Fruit fly (Drosophila melanogaster) whole organism, embryonic: Measurements from ENCODE around the gene E2f2.
A peak's percentile ranks its signal among the peaks of the same experiment; 100 is the strongest.

Experiments used
- Ada2b ChIP-seq: fragments of 200-800 bp; sonication (Bioruptor generic); IDR thresholded peaks from 2 replicates; pipeline ENCODE4 v1.3.6; 2022; ENCODE audit warnings: missing biosample characterization, missing genetic modification characterization
- B-H1 ChIP-seq: fragments of 200-800 bp; sonication (Bioruptor generic); IDR thresholded peaks from 3 replicates; pipeline ENCODE4 v1.3.6; 2022; ENCODE audit warnings: missing biosample characterization, missing genetic modification characterization
- C15 ChIP-seq: fragments of 200-800 bp; sonication (Bioruptor generic); IDR thresholded peaks from 3 replicates; pipeline ENCODE4 v1.3.6; 2022; ENCODE audit warnings: missing biosample characterization, missing genetic modification characterization
- CG10209 ChIP-seq: fragments of 200-800 bp; sonication (Bioruptor generic); optimal IDR thresholded peaks from 3 replicates; lab custom pipeline; 2017; ENCODE audit warnings: missing biosample characterization, mild to moderate bottlenecking, missing genetic modification characterization, missing genetic modification reagents
- CG11504 ChIP-seq: fragments of 200-800 bp; sonication (Bioruptor generic); optimal IDR thresholded peaks from 3 replicates; lab custom pipeline; 2019; ENCODE audit warnings: missing biosample characterization, mild to moderate bottlenecking, missing genetic modification characterization, moderate library complexity
- CG12155 ChIP-seq: fragments of 200-800 bp; sonication (Bioruptor generic); optimal IDR thresholded peaks from 3 replicates; lab custom pipeline; 2016; ENCODE audit warnings: missing biosample characterization, missing genetic modification characterization
- CG14050 ChIP-seq: fragments of 200-800 bp; sonication (Bioruptor generic); IDR thresholded peaks from 3 replicates; pipeline ENCODE4 v1.3.6; 2022; ENCODE audit warnings: missing biosample characterization, missing genetic modification characterization
- CG15269 ChIP-seq: fragments of 200-800 bp; sonication (Bioruptor generic); optimal IDR thresholded peaks from 2 replicates; lab custom pipeline; 2018; ENCODE audit warnings: missing biosample characterization, mild to moderate bottlenecking, missing genetic modification characterization, moderate library complexity
- CG16815 ChIP-seq: fragments of 200-800 bp; sonication (Bioruptor generic); optimal IDR thresholded peaks from 3 replicates; lab custom pipeline; 2017; ENCODE audit warnings: missing biosample characterization, mild to moderate bottlenecking, missing genetic modification characterization
- CG1792 ChIP-seq: fragments of 200-800 bp; sonication (Bioruptor generic); optimal IDR thresholded peaks from 2 replicates; lab custom pipeline; 2016; ENCODE audit warnings: missing biosample characterization, missing genetic modification characterization
- CG31224 ChIP-seq: fragments of 200-800 bp; sonication (Bioruptor generic); IDR thresholded peaks from 2 replicates; pipeline ENCODE4 v1.3.6; 2022; ENCODE audit warnings: missing biosample characterization, missing genetic modification characterization
- CG31441 ChIP-seq: fragments of 200-800 bp; sonication (Bioruptor generic); IDR thresholded peaks from 2 replicates; pipeline ENCODE4 v1.3.6; 2022; ENCODE audit warnings: missing biosample characterization, missing genetic modification characterization
- CG32532 ChIP-seq: fragments of 200-800 bp; sonication (Bioruptor generic); IDR thresholded peaks from 2 replicates; pipeline ENCODE4 v1.3.6; 2022; ENCODE audit warnings: missing biosample characterization, missing genetic modification characterization
- CG3726 ChIP-seq: fragments of 200-800 bp; sonication (Bioruptor generic); IDR thresholded peaks from 3 replicates; pipeline ENCODE4, ENCODE4 v1.3.6; 2022; ENCODE audit warnings: missing biosample characterization, missing genetic modification characterization
- CG6254 ChIP-seq: fragments of 200-800 bp; sonication (Bioruptor generic); optimal IDR thresholded peaks from 3 replicates; lab custom pipeline; 2017; ENCODE audit warnings: mild to moderate bottlenecking, missing biosample characterization, missing genetic modification reagents, missing genetic modification characterization
- CG7372 ChIP-seq: fragments of 200-800 bp; sonication (Bioruptor generic); IDR thresholded peaks from 2 replicates; pipeline ENCODE4 v1.3.6; 2022; ENCODE audit warnings: missing biosample characterization, missing genetic modification characterization
- CG8478 ChIP-seq: fragments of >200 bp; optimal IDR thresholded peaks from 2 replicates; lab custom pipeline; 2018
- CkIIα-i1 ChIP-seq: fragments of 200-800 bp; sonication (Bioruptor generic); IDR thresholded peaks from 2 replicates; pipeline ENCODE4 v1.3.6; 2022; ENCODE audit warnings: missing biosample characterization, missing genetic modification characterization
- E2f2 ChIP-seq: fragments of 200-800 bp; sonication (Bioruptor generic); IDR thresholded peaks from 2 replicates; pipeline ENCODE4 v1.3.6; 2022; ENCODE audit warnings: missing biosample characterization, missing genetic modification characterization
- Ets97D ChIP-seq: fragments of 200-800 bp; sonication (Bioruptor generic); optimal IDR thresholded peaks from 3 replicates; lab custom pipeline; 2016; ENCODE audit warnings: missing biosample characterization, missing genetic modification characterization
- Fer1 ChIP-seq: fragments of 200-800 bp; sonication (Bioruptor generic); optimal IDR thresholded peaks from 2 replicates; lab custom pipeline; 2017; ENCODE audit warnings: missing biosample characterization, mild to moderate bottlenecking, missing genetic modification characterization
- Fer2 ChIP-seq: fragments of 200-800 bp; sonication (Bioruptor generic); optimal IDR thresholded peaks from 2 replicates; lab custom pipeline; 2018; ENCODE audit warnings: missing biosample characterization, mild to moderate bottlenecking, missing genetic modification characterization, moderate library complexity
- HLH54F ChIP-seq: fragments of 200-800 bp; sonication (Bioruptor generic); optimal IDR thresholded peaks from 3 replicates; lab custom pipeline; 2016; ENCODE audit warnings: missing biosample characterization, missing genetic modification characterization
- Hmr ChIP-seq: fragments of 200-800 bp; sonication (Bioruptor generic); optimal IDR thresholded peaks from 3 replicates; lab custom pipeline; 2017; ENCODE audit warnings: mild to moderate bottlenecking, missing biosample characterization, missing genetic modification reagents, missing genetic modification characterization
- MBD-R2 ChIP-seq: fragments of 200-800 bp; sonication (Bioruptor generic); IDR thresholded peaks from 2 replicates; pipeline ENCODE4 v1.3.6; 2022; ENCODE audit warnings: missing biosample characterization, missing genetic modification characterization
- NC2β ChIP-seq: fragments of 200-800 bp; sonication (Bioruptor generic); optimal IDR thresholded peaks from 2 replicates; lab custom pipeline; 2016; ENCODE audit warnings: missing biosample characterization, missing genetic modification characterization
- NFAT ChIP-seq: fragments of 200-800 bp; sonication (Bioruptor generic); IDR thresholded peaks from 2 replicates; pipeline ENCODE4 v1.3.6; 2022; ENCODE audit warnings: missing biosample characterization, missing genetic modification characterization
- Nf-YA ChIP-seq: fragments of 200-800 bp; sonication (Bioruptor generic); IDR thresholded peaks from 2 replicates; pipeline ENCODE4 v1.3.6; 2022; ENCODE audit warnings: missing biosample characterization, missing genetic modification characterization
- Oli ChIP-seq: fragments of 200-800 bp; sonication (Bioruptor generic); optimal IDR thresholded peaks from 2 replicates; lab custom pipeline; 2018; ENCODE audit warnings: missing biosample characterization, mild to moderate bottlenecking, missing genetic modification characterization, moderate library complexity
- Ptx1 ChIP-seq: fragments of 200-800 bp; sonication (Bioruptor generic); IDR thresholded peaks from 2 replicates; pipeline ENCODE4 v1.3.6; 2022; ENCODE audit warnings: missing biosample characterization, missing genetic modification characterization
- Sin3A ChIP-seq: fragments of >200 bp; optimal IDR thresholded peaks from 2 replicates; lab custom pipeline; 2018
- Sry-δ ChIP-seq: fragments of 200-800 bp; sonication (Bioruptor generic); optimal IDR thresholded peaks from 2 replicates; lab custom pipeline; 2016; ENCODE audit warnings: missing biosample characterization, missing genetic modification characterization
- Usf ChIP-seq: fragments of 200-800 bp; sonication (Bioruptor generic); optimal IDR thresholded peaks from 2 replicates; lab custom pipeline; 2017; ENCODE audit warnings: missing genotype, missing biosample characterization, missing genetic modification characterization
- amos ChIP-seq: fragments of 200-800 bp; sonication (Bioruptor generic); IDR thresholded peaks from 2 replicates; pipeline ENCODE4 v1.3.6; 2022; ENCODE audit warnings: missing biosample characterization, missing genetic modification characterization; ENCODE audit not compliant: partially characterized antibody
- ap ChIP-seq: fragments of 200-800 bp; sonication (Bioruptor generic); IDR thresholded peaks from 2 replicates; pipeline ENCODE4 v1.3.6; 2022; ENCODE audit warnings: missing biosample characterization, missing genetic modification characterization
- ara ChIP-seq: fragments of 200-800 bp; sonication (Bioruptor generic); IDR thresholded peaks from 2 replicates; pipeline ENCODE4 v1.3.6; 2022; ENCODE audit warnings: missing biosample characterization, missing genetic modification characterization
- crc ChIP-seq: fragments of 200-800 bp; sonication (Bioruptor generic); optimal IDR thresholded peaks from 2 replicates; lab custom pipeline; 2016; ENCODE audit warnings: missing biosample characterization, missing genetic modification characterization
- dmrt11E ChIP-seq: fragments of 200-800 bp; sonication (Bioruptor generic); optimal IDR thresholded peaks from 3 replicates; lab custom pipeline; 2018; ENCODE audit warnings: missing biosample characterization, mild to moderate bottlenecking, missing genetic modification characterization, moderate library complexity
- emc ChIP-seq: fragments of 200-800 bp; sonication (Bioruptor generic); optimal IDR thresholded peaks from 2 replicates; lab custom pipeline; 2016; ENCODE audit warnings: missing biosample characterization, missing genetic modification characterization
- eve ChIP-seq, 2 experiments: fragments of >200 bp; optimal IDR thresholded peaks; 2 replicates each; lab custom pipeline; 2017; ENCODE audit warnings: missing biosample characterization in 2 of 2, missing genetic modification characterization in 2 of 2
- fd102C ChIP-seq: fragments of 200-800 bp; sonication (Bioruptor generic); optimal IDR thresholded peaks from 2 replicates; lab custom pipeline; 2018; ENCODE audit warnings: missing biosample characterization, mild to moderate bottlenecking, missing genetic modification characterization, moderate library complexity
- h ChIP-seq: fragments of >200 bp; optimal IDR thresholded peaks from 2 replicates; lab custom pipeline; 2017
- jigr1 ChIP-seq: fragments of 200-800 bp; sonication (Bioruptor generic); IDR thresholded peaks from 3 replicates; pipeline ENCODE4 v1.3.6; 2022; ENCODE audit warnings: missing biosample characterization, missing genetic modification characterization
- nerfin-1 ChIP-seq: fragments of 200-800 bp; sonication (Bioruptor generic); optimal IDR thresholded peaks from 3 replicates; lab custom pipeline; 2019; ENCODE audit warnings: missing biosample characterization, mild to moderate bottlenecking, missing genetic modification characterization, moderate library complexity
- nom ChIP-seq: fragments of 200-800 bp; sonication (Bioruptor generic); optimal IDR thresholded peaks from 2 replicates; lab custom pipeline; 2017; ENCODE audit warnings: missing biosample characterization, missing genetic modification characterization, mild to moderate bottlenecking, moderate library complexity, missing genetic modification reagents
- otp ChIP-seq: fragments of 200-800 bp; sonication (Bioruptor generic); IDR thresholded peaks from 3 replicates; pipeline ENCODE4, ENCODE4 v1.3.6; 2022; ENCODE audit warnings: missing biosample characterization, missing genetic modification characterization
- pnt ChIP-seq: fragments of 200-800 bp; sonication (Bioruptor generic); optimal IDR thresholded peaks from 3 replicates; lab custom pipeline; 2016; ENCODE audit warnings: missing biosample characterization, missing genetic modification characterization
- prd ChIP-seq, 3 experiments: fragments of >200 bp in 2 of 3; fragments of 200-800 bp in 1 of 3; sonication (Bioruptor generic) in 1 of 3; optimal IDR thresholded peaks in 2 of 3; IDR thresholded peaks in 1 of 3; 2 replicates in 2 of 3; 3 replicates in 1 of 3; pipeline versions ENCODE4 v1.3.6 to Lab custom; 2017 to 2022; ENCODE audit warnings: missing biosample characterization in 1 of 3, missing genetic modification characterization in 1 of 3
- salm ChIP-seq: fragments of 200-800 bp; sonication (Bioruptor generic); optimal IDR thresholded peaks from 2 replicates; lab custom pipeline; 2018; ENCODE audit warnings: missing biosample characterization, mild to moderate bottlenecking, missing genetic modification characterization
- slp2 ChIP-seq: fragments of 200-800 bp; sonication (Bioruptor generic); optimal IDR thresholded peaks from 2 replicates; lab custom pipeline; 2016; ENCODE audit warnings: missing biosample characterization, missing genetic modification characterization
- toy ChIP-seq: fragments of 200-800 bp; sonication (Bioruptor generic); IDR thresholded peaks from 2 replicates; pipeline ENCODE4 v1.3.6; 2022; ENCODE audit warnings: missing biosample characterization, missing genetic modification characterization
- twi ChIP-seq: fragments of 200-800 bp; optimal IDR thresholded peaks from 2 replicates; lab custom pipeline; 2019; ENCODE audit warnings: missing biosample characterization, mild to moderate bottlenecking, missing genetic modification characterization, moderate library complexity

E2f2 gene

DNA sequence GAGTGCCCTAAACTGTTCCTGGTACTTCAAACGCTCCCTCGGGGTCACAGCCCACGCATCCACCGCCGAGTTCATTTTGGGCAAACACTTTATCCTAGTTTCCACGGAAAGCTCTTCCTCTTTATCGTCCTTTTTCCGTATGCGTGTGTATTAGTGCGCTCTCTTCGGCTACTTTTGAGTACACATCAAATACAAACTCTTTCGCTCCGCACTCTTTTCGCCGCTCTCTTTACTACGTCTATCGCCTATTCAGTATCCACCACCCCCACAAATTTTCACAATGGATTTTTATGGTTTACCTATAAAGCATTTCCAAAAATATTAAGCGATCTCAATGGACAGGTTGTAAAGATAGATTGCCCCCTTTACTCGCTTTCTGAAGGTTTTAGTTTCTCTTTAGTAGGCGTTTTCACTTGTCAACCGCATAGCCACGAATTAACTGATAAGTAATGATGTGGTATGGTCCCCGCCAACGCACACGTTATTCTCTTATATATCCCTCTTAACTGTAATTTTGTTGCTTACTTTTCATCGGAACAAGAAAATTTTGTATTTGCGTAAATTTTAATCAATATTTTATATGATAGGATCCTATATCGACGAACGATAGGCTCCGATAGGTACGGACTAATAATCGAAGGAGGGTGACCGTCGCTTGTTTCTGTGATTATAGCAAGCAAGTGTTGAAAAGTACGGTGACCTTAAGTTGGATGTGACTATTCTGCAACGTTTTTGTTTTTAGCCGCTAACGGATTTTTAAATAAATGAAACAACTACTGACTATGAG is 14.6 kb downstream of the E2f2 start, which contains the start of gene Dap160 (continued):
- TF ChIP-seq CG16815 (GFP tag; lab: Kevin White, UChicago) (no peak), slp2 (GFP tag; lab: Kevin White, UChicago) (no peak), CG8478 (lab: Kevin White, UChicago) (no peak), NC2β (GFP tag; lab: Kevin White, UChicago) (no peak), CG7372 (GFP tag; lab: Robert Waterston, UW) (no peak), CG31441 (GFP tag; lab: Robert Waterston, UW) (no peak), Nf-YA (GFP tag; lab: Robert Waterston, UW) (no peak), ap (GFP tag; lab: Robert Waterston, UW) (no peak), eve (GFP tag; optimal IDR thresholded peaks at IDR 0.05; lab: Kevin White, UChicago) (no peak), prd (optimal IDR thresholded peaks at IDR 0.05; lab: Kevin White, UChicago) (no peak), prd (GFP tag; IDR thresholded peaks at IDR 0.05; lab: Robert Waterston, UW) (no peak), pnt (GFP tag; lab: Kevin White, UChicago) (no peak), nerfin-1 (no peak), Sin3A (no peak), Ptx1 (no peak), Ets97D (GFP tag; lab: Kevin White, UChicago) (peak; percentile 29), Fer1 (GFP tag; lab: Kevin White, UChicago) (peak; percentile 41), jigr1 (no peak), CG3726 (no peak), CkIIα-i1 (GFP tag; lab: Robert Waterston, UW) (no peak), nom (GFP tag; lab: Kevin White, UChicago) (no peak), HLH54F (GFP tag; lab: Kevin White, UChicago) (no peak), C15 (GFP tag; lab: Robert Waterston, UW) (no peak), h (lab: Kevin White, UChicago) (no peak), CG10209 (no peak), CG12155 (GFP tag; lab: Kevin White, UChicago) (no peak), emc (GFP tag; lab: Kevin White, UChicago) (no peak), MBD-R2 (GFP tag; lab: Robert Waterston, UW) (peak; percentile 29; the same call in 1 of the 2 replicates), CG15269 (tag; lab: Kevin White, UChicago) (no peak), CG14050 (no peak), twi (tag; lab: Kevin White, UChicago) (no peak), E2f2 (GFP tag; lab: Robert Waterston, UW) (peak; percentile 60), otp (GFP tag; lab: Robert Waterston, UW) (no peak), Hmr (GFP tag; lab: Kevin White, UChicago) (no peak), Usf (GFP tag; lab: Kevin White, UChicago) (no peak), Sry-δ (GFP tag; lab: Kevin White, UChicago) (peak; percentile 50), crc (GFP tag; lab: Kevin White, UChicago) (no peak), CG1792 (GFP tag; lab: Kevin White, UChicago) (no peak), Ada2b (GFP tag; lab: Robert Waterston, UW) (no peak), Fer2 (tag; lab: Kevin White, UChicago) (no peak), Oli (tag; lab: Kevin White, UChicago) (no peak), salm (no peak), CG32532 (GFP tag; lab: Robert Waterston, UW) (peak; percentile 49; the same call in 1 of the 2 replicates), B-H1 (GFP tag; lab: Robert Waterston, UW) (no peak), CG6254 (GFP tag; lab: Kevin White, UChicago) (no peak), NFAT (GFP tag; lab: Robert Waterston, UW) (peak; percentile 41; the same call in 1 of the 2 replicates), ara (no peak), dmrt11E (tag; lab: Kevin White, UChicago) (no peak), CG31224 (GFP tag; lab: Robert Waterston, UW) (no peak), amos (GFP tag; lab: Robert Waterston, UW) (peak; percentile 85), fd102C (GFP tag; lab: Kevin White, UChicago) (no peak), toy (GFP tag; lab: Robert Waterston, UW) (no peak), CG11504 (tag; lab: Kevin White, UChicago) (no peak)
